Worm (Caenorhabditis elegans) whole organism, L4 larva: ENCODE measurements around the gene F19B10.6.

Experiments used
- Y75B8A.6 ChIP-seq: fragments of 200-800 bp; sonication (Bioruptor generic); IDR thresholded peaks from 2 replicates; pipeline ENCODE4 v1.3.6; 2022; ENCODE audit warnings: missing genetic modification reagents, missing genetic modification characterization, missing compliant biosample characterization
- ceh-82 ChIP-seq: sonication (generic microtip); optimal IDR thresholded peaks from 2 replicates; lab custom pipeline; 2017; ENCODE audit warnings: missing biosample characterization, missing genetic modification characterization
- jun-1 ChIP-seq: fragments of 150-350 bp; optimal IDR thresholded peaks from 2 replicates; lab custom pipeline; 2014; ENCODE audit warnings: missing biosample characterization, missing genetic modification reagents, missing genetic modification characterization
- lin-39 ChIP-seq: fragments of 150-350 bp; optimal IDR thresholded peaks from 2 replicates; lab custom pipeline; 2014; ENCODE audit warnings: missing biosample characterization, missing genetic modification reagents, missing genetic modification characterization
- nhr-237 ChIP-seq: sonication (generic microtip); optimal IDR thresholded peaks from 2 replicates; lab custom pipeline; 2017; ENCODE audit warnings: missing biosample characterization, missing genetic modification characterization
- nhr-76 ChIP-seq: fragments of 150-350 bp; optimal IDR thresholded peaks from 2 replicates; lab custom pipeline; 2014; ENCODE audit warnings: missing biosample characterization, missing genetic modification characterization
- nhr-77 ChIP-seq: fragments of 150-350 bp; optimal IDR thresholded peaks from 2 replicates; lab custom pipeline; 2014; ENCODE audit warnings: missing biosample characterization, missing genetic modification characterization
- unc-130 ChIP-seq: sonication (generic microtip); optimal IDR thresholded peaks from 2 replicates; lab custom pipeline; 2016; ENCODE audit warnings: missing genetic modification reagents, missing genetic modification characterization, missing compliant biosample characterization

DNA sequence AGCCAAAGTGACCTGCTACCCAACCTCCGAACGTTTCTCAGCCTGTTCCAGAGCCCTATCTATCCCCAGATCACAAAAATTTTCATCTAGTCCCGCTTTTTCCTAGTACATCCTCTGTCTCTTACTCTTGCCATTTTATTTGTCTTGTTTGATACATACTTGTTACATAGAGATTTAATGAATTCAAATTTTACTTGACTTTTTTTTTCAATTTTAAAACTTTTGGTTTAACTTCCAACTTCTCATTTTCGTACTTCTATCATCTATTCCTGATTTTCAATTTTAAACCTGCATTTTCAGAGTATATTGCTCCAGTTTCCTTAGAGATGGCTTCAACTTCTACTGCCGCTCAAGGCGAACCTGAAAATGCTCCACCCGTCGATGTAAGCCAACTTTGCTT, 36.8 kb downstream of the F19B10.6 start, which contains the start of gene M151.3:
- TF ChIP-seq lin-39 (tag; lab: Kevin White, UChicago), result no peak
- TF ChIP-seq jun-1 (tag; lab: Kevin White, UChicago), result no peak
- no peak for TF ChIP-seq nhr-237
- no peak for TF ChIP-seq nhr-77 (tag; lab: Kevin White, UChicago)
- no peak for TF ChIP-seq unc-130 (GFP tag; lab: Kevin White, UChicago)
- TF ChIP-seq ceh-82 (tag; lab: Kevin White, UChicago), result no peak
- no peak for TF ChIP-seq nhr-76 (tag; lab: Kevin White, UChicago)
- no peak for TF ChIP-seq Y75B8A.6 (GFP tag; lab: Robert Waterston, UW)
